Fruit fly (Drosophila melanogaster): ENCODE data around the gene CG12224.

DNA sequence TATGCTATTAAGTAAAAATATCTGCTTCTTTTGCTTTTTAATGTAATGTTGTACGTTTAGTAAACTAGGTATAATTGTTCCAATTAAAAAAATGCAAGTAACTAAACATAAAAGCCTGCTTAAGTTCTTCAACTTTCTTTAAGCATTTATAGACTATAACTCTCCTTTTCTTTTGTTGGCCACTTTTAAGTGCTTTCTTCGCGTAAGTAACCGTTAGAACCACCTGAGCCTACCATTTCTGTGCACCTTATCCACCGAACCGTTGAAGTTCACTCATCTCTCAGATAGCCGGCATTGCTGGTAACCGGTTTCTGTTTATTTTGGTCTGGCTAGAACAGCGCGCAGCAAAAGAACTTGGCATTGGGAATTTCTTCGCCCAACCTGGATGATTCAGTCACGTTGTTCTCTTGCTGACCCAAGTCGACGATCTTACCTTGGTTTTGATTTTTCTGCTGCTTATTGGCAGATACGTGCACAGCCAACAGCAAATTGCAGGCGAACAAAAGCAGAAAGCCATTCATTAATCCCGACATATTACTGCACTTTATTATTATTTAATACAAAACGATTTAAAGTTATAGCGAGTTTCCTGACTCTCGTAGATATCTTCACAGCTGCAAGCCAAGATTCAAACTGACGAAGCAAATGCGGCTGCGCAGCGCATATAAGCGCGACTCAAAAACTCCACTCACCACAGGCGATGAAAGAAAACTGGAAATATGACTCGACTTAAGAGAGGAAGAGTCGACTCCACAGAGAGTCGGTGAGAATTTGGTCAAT lies 5.1 kb downstream of the CG12224 start, which contains the start of gene CG10005:
- TF ChIP-seq CG8478 (optimal IDR thresholded peaks at IDR 0.05) (no peak), CTCF (optimal IDR thresholded peaks at IDR 0.05) (no peak)
